ENCODE assay signal across 1 worm cellular context in the genomic region with DNA sequence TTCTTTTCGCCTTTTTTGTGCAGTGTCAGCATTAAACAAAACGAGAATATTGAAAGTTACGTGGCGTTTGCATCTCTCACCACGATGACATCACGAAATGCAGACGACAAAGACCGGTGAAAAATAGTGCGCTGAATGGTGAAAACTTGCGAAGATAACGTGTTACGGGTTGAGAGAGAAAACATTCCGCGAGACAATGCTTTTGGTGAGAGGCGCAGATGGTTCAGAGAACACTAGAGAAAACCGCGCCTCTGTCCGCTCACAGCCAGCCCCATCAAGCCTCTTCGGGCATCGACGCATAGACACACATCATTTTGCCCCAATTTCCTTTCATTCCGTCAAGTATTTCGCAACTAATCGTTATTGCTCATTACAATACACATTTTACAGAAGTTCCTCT.
TF ChIP-seq lines count a peak whose summit lies in the region.

A gene (minus strand): TSS at position 98 of the 400 bp plus-strand sequence.
A gene (plus strand): TSS at position 391 of the 400 bp plus-strand sequence.

TF ChIP-seq in whole organism, L4 larva, 104 proteins besides CTCF, POLR2A, EP300 and RAD21 (continued from another document):
- TF ChIP-seq Y105C5A.15 (GFP tag; IDR thresholded peaks at IDR 0.05; lab: Robert Waterston, UW) (no peak), tag-97 (GFP tag; IDR thresholded peaks at IDR 0.05; lab: Robert Waterston, UW) (no peak), pqm-1 (tag; optimal IDR thresholded peaks at IDR 0.05; lab: Kevin White, UChicago) (peak; percentile 26), rbr-2 (tag; optimal IDR thresholded peaks at IDR 0.05; lab: Kevin White, UChicago) (peak; percentile 70), T20F7.1 (GFP tag; optimal IDR thresholded peaks at IDR 0.05; lab: Kevin White, UChicago) (peak; percentile 53), lin-13 (GFP tag; optimal IDR thresholded peaks at IDR 0.05; lab: Kevin White, UChicago) (peak; percentile 78), nhr-28 (tag; optimal IDR thresholded peaks at IDR 0.05; lab: Kevin White, UChicago) (peak; percentile 83), saeg-2 (GFP tag; IDR thresholded peaks at IDR 0.05; lab: Robert Waterston, UW) (no peak), unc-39 (tag; optimal IDR thresholded peaks at IDR 0.05; lab: Kevin White, UChicago) (no peak), unc-130 (GFP tag; optimal IDR thresholded peaks at IDR 0.05; lab: Kevin White, UChicago) (no peak), nhr-111 (GFP tag; optimal IDR thresholded peaks at IDR 0.05; lab: Kevin White, UChicago) (no peak), php-3 (GFP tag; IDR thresholded peaks at IDR 0.05; lab: Robert Waterston, UW) (no peak), mxl-3 (GFP tag; optimal IDR thresholded peaks at IDR 0.05; lab: Kevin White, UChicago) (peak; percentile 84), nhr-102 (tag; optimal IDR thresholded peaks at IDR 0.05; lab: Kevin White, UChicago) (peak; percentile 60), nhr-48 (tag; optimal IDR thresholded peaks at IDR 0.05; lab: Kevin White, UChicago) (peak; percentile 56), nhr-6 (tag; optimal IDR thresholded peaks at IDR 0.05; lab: Kevin White, UChicago) (peak; percentile 60), mes-2 (tag; optimal IDR thresholded peaks at IDR 0.05; lab: Kevin White, UChicago; ENCODE audit: poor library complexity, severe bottlenecking) (peak; percentile 72), ctbp-1 (GFP tag; IDR thresholded peaks at IDR 0.05; lab: Robert Waterston, UW) (no peak; the same call in 1 of the 2 replicates), daf-8 (GFP tag; IDR thresholded peaks at IDR 0.05; lab: Robert Waterston, UW) (no peak), gei-8 (GFP tag; optimal IDR thresholded peaks at IDR 0.05; lab: Kevin White, UChicago) (no peak), nhr-11 (tag; optimal IDR thresholded peaks at IDR 0.05; lab: Kevin White, UChicago) (peak; percentile 77), nhr-41 (GFP tag; IDR thresholded peaks at IDR 0.05; lab: Robert Waterston, UW) (no peak), madf-5 (GFP tag; IDR thresholded peaks at IDR 0.05; lab: Robert Waterston, UW) (no peak), snpc-4 (tag; optimal IDR thresholded peaks at IDR 0.05; lab: Kevin White, UChicago) (peak; percentile 72), hmg-1.1 (GFP tag; IDR thresholded peaks at IDR 0.05; lab: Robert Waterston, UW) (peak; percentile 90), arid-1 (GFP tag; conservative IDR thresholded peaks at IDR 0.05; lab: Robert Waterston, UW) (0 out of 2 replicates have a peak, but pooled peaks have one; percentile 22), lin-39 (tag; optimal IDR thresholded peaks at IDR 0.05; lab: Kevin White, UChicago) (no peak), Y5F2A.4 (GFP tag; optimal IDR thresholded peaks at IDR 0.05; lab: Kevin White, UChicago) (no peak), ceh-28 (tag; optimal IDR thresholded peaks at IDR 0.05; lab: Kevin White, UChicago) (no peak), nhr-25 (tag; optimal IDR thresholded peaks at IDR 0.05; lab: Kevin White, UChicago; ENCODE audit: borderline replicate concordance, insufficient read depth) (peak; percentile 37), T26A8.4 (GFP tag; IDR thresholded peaks at IDR 0.05; lab: Robert Waterston, UW) (peak; percentile 68), lim-7 (GFP tag; IDR thresholded peaks at IDR 0.05; lab: Robert Waterston, UW) (no peak), duxl-1 (tag; optimal IDR thresholded peaks at IDR 0.05; lab: Kevin White, UChicago; ENCODE audit: poor library complexity) (no peak)
TF ChIP-seq in whole organism, L4 larva: peak in this region for 45.
